Worm (Caenorhabditis elegans): ENCODE measurements around the gene C04E7.5.

Gene C04E7.5

ce11 chrX:325597-326161 lies 34.9 kb upstream of the C04E7.5 start, which contains the start of gene M02E1.1:
Gene M02E1.1, plus strand, starts transcription at chrX:326111.
- TF ChIP-seq nhr-84 (tag; optimal IDR thresholded peaks at IDR 0.05) (no peak), zag-1 (tag; optimal IDR thresholded peaks at IDR 0.05) (no peak), efl-1 (optimal IDR thresholded peaks at IDR 0.05) (peak in 1 of 2 experiments; percentile 22), efl-1 (GFP tag; optimal IDR thresholded peaks at IDR 0.05 in 1 of 2) (peak; percentile 20 to 55), pag-3 (tag; optimal IDR thresholded peaks at IDR 0.05; ENCODE audit: borderline replicate concordance, insufficient read depth) (no peak), sox-4 (tag; optimal IDR thresholded peaks at IDR 0.05) (no peak), ceh-82 (tag; optimal IDR thresholded peaks at IDR 0.05) (peak in 1 of 3 experiments; percentile 21), mdl-1 (tag; optimal IDR thresholded peaks at IDR 0.05) (peak in 1 of 2 experiments; percentile 42), nhr-71 (tag; optimal IDR thresholded peaks at IDR 0.05) (peak; percentile 53), pqm-1 (tag; optimal IDR thresholded peaks at IDR 0.05) (no peak), hlh-4 (tag; optimal IDR thresholded peaks at IDR 0.05) (no peak), ztf-11 (tag; optimal IDR thresholded peaks at IDR 0.05) (no peak), sup-37 (GFP tag; optimal IDR thresholded peaks at IDR 0.05) (no peak), nhr-47 (tag; optimal IDR thresholded peaks at IDR 0.05) (peak; percentile 51), ceh-88 (GFP tag; IDR thresholded peaks at IDR 0.05) (no peak), unc-98 (GFP tag; IDR thresholded peaks at IDR 0.05) (no peak), isw-1 (GFP tag; IDR thresholded peaks at IDR 0.05) (no peak), fkh-8 (tag; optimal IDR thresholded peaks at IDR 0.05) (no peak), swsn-7 (tag; optimal IDR thresholded peaks at IDR 0.05) (peak; percentile 21), efl-3 (GFP tag; optimal IDR thresholded peaks at IDR 0.05) (no peak), sptf-1 (tag; optimal IDR thresholded peaks at IDR 0.05) (no peak), lsy-2 (tag; optimal IDR thresholded peaks at IDR 0.05) (peak; percentile 22 to 51), pax-3 (tag; optimal IDR thresholded peaks at IDR 0.05) (no peak), aha-1 (tag; optimal IDR thresholded peaks at IDR 0.05) (peak; percentile 19), F16B12.6 (tag; optimal IDR thresholded peaks at IDR 0.05) (peak; percentile 89), nhr-20 (tag; optimal IDR thresholded peaks at IDR 0.05) (peak; percentile 33), zip-4 (GFP tag; optimal IDR thresholded peaks at IDR 0.05) (no peak), skn-1 (tag; optimal IDR thresholded peaks at IDR 0.05) (no peak), lin-13 (GFP tag; optimal IDR thresholded peaks at IDR 0.05) (no peak), nhr-85 (tag) (peak; percentile 33), ztf-4 (tag; optimal IDR thresholded peaks at IDR 0.05) (no peak), fos-1 (tag; optimal IDR thresholded peaks at IDR 0.05) (no peak), unc-130 (tag; optimal IDR thresholded peaks at IDR 0.05) (no peak), vab-15 (tag; optimal IDR thresholded peaks at IDR 0.05) (no peak), lin-39 (tag; optimal IDR thresholded peaks at IDR 0.05) (no peak), ceh-8 (GFP tag; optimal IDR thresholded peaks at IDR 0.05) (no peak), unc-62 (GFP tag; optimal IDR thresholded peaks at IDR 0.05) (no peak), dsc-1 (tag; optimal IDR thresholded peaks at IDR 0.05) (peak; percentile 20), lir-3 (tag; optimal IDR thresholded peaks at IDR 0.05; ENCODE audit: poor library complexity) (no peak), ceh-63 (GFP tag; optimal IDR thresholded peaks at IDR 0.05) (no peak), jun-1 (tag; optimal IDR thresholded peaks at IDR 0.05) (no peak), unc-30 (tag; optimal IDR thresholded peaks at IDR 0.05) (no peak), ets-5 (GFP tag; IDR thresholded peaks at IDR 0.05) (no peak), nhr-12 (tag; optimal IDR thresholded peaks at IDR 0.05) (no peak), C04F5.9 (tag; optimal IDR thresholded peaks at IDR 0.05) (no peak), C16A3.4 (tag; optimal IDR thresholded peaks at IDR 0.05) (peak; percentile 9), snu-23 (GFP tag; optimal IDR thresholded peaks at IDR 0.05) (peak; percentile 45), xbp-1 (tag; optimal IDR thresholded peaks at IDR 0.05) (no peak), lin-35 (GFP tag; optimal IDR thresholded peaks at IDR 0.05) (peak in 1 of 2 experiments; percentile 66), grh-1 (GFP tag; IDR thresholded peaks at IDR 0.05) (no peak), tbx-2 (tag; optimal IDR thresholded peaks at IDR 0.05) (peak; percentile 36), ces-1 (GFP tag; optimal IDR thresholded peaks at IDR 0.05) (no peak), fkh-10 (GFP tag; optimal IDR thresholded peaks at IDR 0.05) (no peak), tlp-1 (tag; optimal IDR thresholded peaks at IDR 0.05) (no peak)

All from whole organism, L1 larva.